Worm (Caenorhabditis elegans): Measurements from ENCODE around the gene hmg-1.1.

Gene hmg-1.1

ce11 chrII:14211118-14211517 is 39.4 kb upstream of the hmg-1.1 start, which contains the start of gene hot-7:
hot-7 (plus strand) TSS chrII:14211418.
- peak; percentile 11 for TF ChIP-seq ces-1 (GFP tag; optimal IDR thresholded peaks at IDR 0.05)
- no peak for TF ChIP-seq unc-62 (GFP tag; optimal IDR thresholded peaks at IDR 0.05)

ce11 chrII:14214109-14214508 is 36.4 kb upstream of the hmg-1.1 start, which contains the start of gene Y48B6A.10:
Y48B6A.10 (plus strand) TSS chrII:14214409.
- TF ChIP-seq ztf-11 (tag; optimal IDR thresholded peaks at IDR 0.05) (no peak), sem-2 (GFP tag; optimal IDR thresholded peaks at IDR 0.05) (no peak), pha-4 (tag; optimal IDR thresholded peaks at IDR 0.05) (no peak), nhr-12 (tag; optimal IDR thresholded peaks at IDR 0.05) (no peak), lsy-2 (tag; optimal IDR thresholded peaks at IDR 0.05) (no peak), nhr-237 (tag; optimal IDR thresholded peaks at IDR 0.05) (no peak), zip-8 (tag; optimal IDR thresholded peaks at IDR 0.05) (no peak), mep-1 (tag; optimal IDR thresholded peaks at IDR 0.05) (no peak), nhr-28 (tag; optimal IDR thresholded peaks at IDR 0.05) (no peak), flh-1 (GFP tag; optimal IDR thresholded peaks at IDR 0.05) (no peak), drap-1 (GFP tag; optimal IDR thresholded peaks at IDR 0.05) (no peak), elt-3 (tag; optimal IDR thresholded peaks at IDR 0.05) (no peak), lin-32 (GFP tag; optimal IDR thresholded peaks at IDR 0.05) (no peak), ceh-83 (GFP tag; optimal IDR thresholded peaks at IDR 0.05) (no peak), unc-62 (GFP tag; optimal IDR thresholded peaks at IDR 0.05) (no peak)

- no peak for TF ChIP-seq nhr-12 (tag; optimal IDR thresholded peaks at IDR 0.05)
- no peak for TF ChIP-seq nhr-2 (tag; optimal IDR thresholded peaks at IDR 0.05)
- TF ChIP-seq mep-1 (tag; optimal IDR thresholded peaks at IDR 0.05) = no peak
- no peak for TF ChIP-seq snpc-4 (tag; optimal IDR thresholded peaks at IDR 0.05)
- no peak for TF ChIP-seq lin-13 (tag; optimal IDR thresholded peaks at IDR 0.05)
- no peak for TF ChIP-seq hlh-1 (tag; optimal IDR thresholded peaks at IDR 0.05)
- TF ChIP-seq drap-1 (GFP tag; optimal IDR thresholded peaks at IDR 0.05) = no peak
- no peak for TF ChIP-seq unc-62 (GFP tag; optimal IDR thresholded peaks at IDR 0.05)
- no peak for TF ChIP-seq zip-8 (tag; optimal IDR thresholded peaks at IDR 0.05)
- no peak for TF ChIP-seq blmp-1 (tag; optimal IDR thresholded peaks at IDR 0.05)
- TF ChIP-seq ham-2 (GFP tag; optimal IDR thresholded peaks at IDR 0.05) = no peak
- TF ChIP-seq nhr-76 (tag; optimal IDR thresholded peaks at IDR 0.05) = no peak
- TF ChIP-seq mls-2 (tag; optimal IDR thresholded peaks at IDR 0.05) = no peak
These were observed 32.4 kb upstream of the hmg-1.1 start for ce11 chrII:14218142-14218541.

- no peak for TF ChIP-seq nhr-76 (tag; optimal IDR thresholded peaks at IDR 0.05)
- TF ChIP-seq nhr-28 (tag; optimal IDR thresholded peaks at IDR 0.05) = no peak
- TF ChIP-seq nhr-237 (tag; optimal IDR thresholded peaks at IDR 0.05) = no peak
- TF ChIP-seq cnd-1 (tag; optimal IDR thresholded peaks at IDR 0.05) = no peak
- TF ChIP-seq ces-1 (GFP tag; optimal IDR thresholded peaks at IDR 0.05) = no peak
- TF ChIP-seq ceh-43 (GFP tag; optimal IDR thresholded peaks at IDR 0.05) = no peak
- no peak for TF ChIP-seq blmp-1 (tag; optimal IDR thresholded peaks at IDR 0.05)
These were observed 24.3 kb upstream of the hmg-1.1 start, which contains the start of gene Y48B6A.13 for ce11 chrII:14226175-14226574. Y48B6A.13 (minus strand) TSS chrII:14226275.

- no peak for TF ChIP-seq unc-120 (tag; optimal IDR thresholded peaks at IDR 0.05; ENCODE audit: poor library complexity, severe bottlenecking)
- TF ChIP-seq drap-1 (GFP tag; optimal IDR thresholded peaks at IDR 0.05) = no peak
- TF ChIP-seq sem-2 (GFP tag; optimal IDR thresholded peaks at IDR 0.05) = no peak
- TF ChIP-seq snpc-4 (tag; optimal IDR thresholded peaks at IDR 0.05) = no peak
These were observed 20.4 kb upstream of the hmg-1.1 start for ce11 chrII:14230075-14230474.

ce11 chrII:14230938-14231337 is 19.6 kb upstream of the hmg-1.1 start:
- TF ChIP-seq nhr-12 (tag; optimal IDR thresholded peaks at IDR 0.05) (no peak), ceh-43 (GFP tag; optimal IDR thresholded peaks at IDR 0.05) (no peak), mab-5 (tag; optimal IDR thresholded peaks at IDR 0.05) (no peak), flh-1 (GFP tag; optimal IDR thresholded peaks at IDR 0.05) (no peak), ztf-11 (tag; optimal IDR thresholded peaks at IDR 0.05) (no peak), blmp-1 (tag; optimal IDR thresholded peaks at IDR 0.05) (no peak), ces-1 (GFP tag; optimal IDR thresholded peaks at IDR 0.05) (no peak), zip-8 (tag; optimal IDR thresholded peaks at IDR 0.05) (no peak)

- no peak for TF ChIP-seq ceh-83 (GFP tag; optimal IDR thresholded peaks at IDR 0.05)
- TF ChIP-seq mep-1 (tag; optimal IDR thresholded peaks at IDR 0.05) = no peak
- TF ChIP-seq zip-8 (tag; optimal IDR thresholded peaks at IDR 0.05) = no peak
These were observed 16.6 kb upstream of the hmg-1.1 start, which contains the start of gene men-1 for ce11 chrII:14233879-14234278. men-1 (minus strand) TSS chrII:14234120.
